Fruit fly (Drosophila melanogaster) Kc167 (cell line): ENCODE data around the gene Ilk.

Source experiments
- Myc ChIP-seq: fragments of >200 bp; optimal IDR thresholded peaks from 2 replicates; lab custom pipeline; 2017; ENCODE audit warnings: missing external identifiers
- Sin3A ChIP-seq: fragments of >200 bp; optimal IDR thresholded peaks from 2 replicates; lab custom pipeline; 2018; ENCODE audit warnings: missing external identifiers
- h ChIP-seq: fragments of >200 bp; optimal IDR thresholded peaks from 3 replicates; lab custom pipeline; 2018; ENCODE audit warnings: missing external identifiers
- insv ChIP-seq: fragments of >200 bp; optimal IDR thresholded peaks from 3 replicates; lab custom pipeline; 2018; ENCODE audit warnings: missing external identifiers
- psq ChIP-seq: fragments of >200 bp; optimal IDR thresholded peaks from 2 replicates; lab custom pipeline; 2017; ENCODE audit warnings: missing external identifiers
- ttk ChIP-seq: sonication (Bioruptor generic); optimal IDR thresholded peaks from 2 replicates; lab custom pipeline; 2017; ENCODE audit warnings: missing external identifiers

Gene Ilk

DNA sequence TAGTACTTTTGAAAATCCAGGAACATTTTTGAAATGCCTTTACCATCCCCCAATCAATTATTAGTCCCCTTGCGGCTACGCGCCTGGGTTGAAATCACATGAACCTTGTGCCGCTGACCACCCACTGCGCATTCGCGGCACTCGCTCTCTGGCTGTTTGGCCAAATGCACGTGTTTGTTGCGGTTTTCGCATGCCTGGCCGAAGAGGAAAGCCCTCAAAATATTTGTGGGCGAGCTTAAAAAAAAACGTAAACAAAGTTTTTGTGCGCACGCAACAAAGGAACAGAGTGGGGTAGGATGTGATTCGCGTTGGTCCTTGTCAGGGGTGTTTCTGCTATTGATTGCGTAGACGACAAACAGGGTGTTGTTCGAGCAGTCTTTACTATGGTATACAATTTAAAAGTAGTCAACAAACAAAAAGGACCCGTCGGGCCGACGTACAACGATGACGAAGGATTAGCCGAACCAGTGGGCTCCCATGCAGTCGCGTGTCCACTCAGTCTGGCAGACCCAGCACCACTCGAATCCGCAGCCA, 22.2 kb upstream of the Ilk start:
- TF ChIP-seq Myc (no peak), h (lab: Kevin White, UChicago) (no peak), insv (no peak), psq (lab: Kevin White, UChicago) (no peak), Sin3A (lab: Kevin White, UChicago) (no peak), ttk (no peak)

DNA sequence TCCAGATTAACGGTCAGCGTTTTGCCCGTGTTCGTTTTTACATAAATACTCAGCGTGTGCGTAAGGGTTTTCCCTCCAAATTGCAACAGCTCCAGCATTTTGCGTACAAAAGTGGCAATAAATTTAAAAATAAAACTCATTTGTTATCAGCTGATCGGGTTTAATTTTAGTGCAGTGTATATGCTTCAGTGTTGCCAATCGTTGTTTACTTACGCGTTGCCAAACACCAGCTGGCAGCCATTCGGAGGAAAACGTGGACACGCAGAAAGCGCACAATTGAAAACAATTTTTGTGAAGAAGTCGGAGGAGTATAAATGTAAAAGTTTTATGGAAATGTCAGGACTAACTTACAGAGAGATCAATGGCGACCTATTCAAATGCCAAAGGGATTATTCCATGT, 20.1 kb upstream of the Ilk start, which contains the start of the genes Targ3 and park:
Gene Targ3 (plus strand): TSS at position 269 of the 400 bp plus-strand sequence.
Gene park (minus strand): TSS at position 291 of the 400 bp plus-strand sequence.
- TF ChIP-seq h (lab: Kevin White, UChicago) (no peak), Sin3A (lab: Kevin White, UChicago) (no peak), psq (lab: Kevin White, UChicago) (no peak), insv (no peak), Myc (no peak), ttk (no peak)

DNA sequence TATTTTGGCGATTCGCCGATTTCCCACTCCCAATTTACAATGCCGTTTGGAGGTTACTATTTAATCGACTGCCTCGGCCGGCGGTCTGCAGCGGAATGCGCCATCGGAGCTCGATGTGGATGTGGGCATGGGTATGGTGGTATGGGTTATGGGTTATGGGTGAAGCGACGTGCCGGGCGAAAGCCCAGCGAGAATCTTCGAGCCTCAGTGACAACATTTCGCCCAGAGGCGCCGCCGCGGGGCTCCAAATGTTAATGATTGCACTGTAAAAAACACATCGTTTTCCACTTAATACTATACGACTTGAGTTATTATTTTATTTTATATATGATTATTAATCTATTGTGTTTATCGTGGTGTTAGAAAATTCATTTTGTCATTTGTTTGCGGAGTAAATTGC, 16.1 kb upstream of the Ilk start:
- no peak for TF ChIP-seq psq (lab: Kevin White, UChicago)
- TF ChIP-seq Sin3A (lab: Kevin White, UChicago): no peak
- TF ChIP-seq h (lab: Kevin White, UChicago): no peak
- TF ChIP-seq Myc: no peak
- no peak for TF ChIP-seq ttk
- no peak for TF ChIP-seq insv

DNA sequence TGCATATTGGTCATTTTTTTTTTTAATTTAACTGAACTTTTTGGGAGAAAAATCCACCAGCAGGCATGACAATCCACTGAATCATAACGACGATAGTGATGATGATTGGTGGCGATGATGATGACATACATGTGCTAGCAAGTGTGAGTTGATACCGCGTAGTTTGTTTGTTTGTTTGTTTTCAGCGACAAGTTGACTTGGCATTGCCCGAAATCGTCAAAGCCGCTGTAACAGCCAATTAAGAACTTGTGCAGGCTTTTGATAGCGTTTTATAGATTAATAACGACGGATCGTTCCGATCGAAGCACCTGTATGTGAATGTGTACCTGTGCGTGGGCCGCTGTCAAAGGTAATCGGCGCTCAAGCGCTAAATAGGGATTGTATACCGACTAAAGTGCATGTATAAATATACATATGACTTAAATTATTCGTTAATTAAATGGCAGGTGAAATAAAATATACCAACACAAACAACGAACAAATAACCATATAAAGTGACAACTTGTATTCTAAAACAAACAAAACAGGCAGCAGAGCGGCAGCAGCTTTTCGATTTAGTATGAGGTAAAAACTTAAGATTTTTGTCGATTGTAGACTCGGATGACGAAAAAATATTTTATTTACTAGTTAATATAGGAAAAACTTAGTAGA, 15.3 kb upstream of the Ilk start:
- TF ChIP-seq psq (lab: Kevin White, UChicago) (no peak), insv (no peak), h (lab: Kevin White, UChicago) (no peak), Sin3A (lab: Kevin White, UChicago) (no peak), Myc (no peak)

DNA sequence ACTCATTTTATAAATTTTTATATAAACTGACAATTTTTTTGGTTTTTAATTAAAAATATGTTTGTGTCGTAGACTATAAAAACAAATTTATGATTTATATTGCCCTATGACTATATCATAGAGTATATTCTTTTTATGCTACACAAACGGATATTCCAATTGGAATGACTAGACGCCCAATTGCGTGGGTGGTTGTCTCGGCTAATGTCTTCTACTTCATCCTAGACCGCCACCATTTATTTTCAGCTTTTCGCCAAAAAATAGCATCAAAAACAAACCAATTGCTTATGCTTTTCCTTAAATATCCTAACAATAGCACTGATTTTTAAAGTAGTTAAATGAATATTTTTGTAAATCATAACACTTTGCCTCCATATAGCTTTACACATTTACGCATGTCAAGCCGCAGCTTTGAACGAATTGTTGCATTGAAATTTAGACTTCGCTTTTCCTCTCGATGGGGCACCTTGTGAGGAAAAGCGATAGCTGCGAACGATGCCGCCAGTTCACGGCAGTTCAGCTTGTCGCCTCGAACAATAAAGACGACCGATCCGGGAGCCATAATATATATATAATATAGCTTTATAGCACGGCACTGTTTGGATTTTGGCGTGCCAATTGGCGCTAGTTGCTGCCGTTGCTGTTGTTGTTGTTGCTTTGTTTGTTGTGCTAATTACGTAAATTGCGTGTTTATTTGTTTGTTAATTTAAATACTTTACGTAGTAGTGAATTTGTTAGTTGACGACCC, 14.5 kb upstream of the Ilk start:
- peak; percentile 97 for TF ChIP-seq insv
- no peak for TF ChIP-seq psq (lab: Kevin White, UChicago)
- no peak for TF ChIP-seq Myc
- TF ChIP-seq Sin3A (lab: Kevin White, UChicago): no peak

DNA sequence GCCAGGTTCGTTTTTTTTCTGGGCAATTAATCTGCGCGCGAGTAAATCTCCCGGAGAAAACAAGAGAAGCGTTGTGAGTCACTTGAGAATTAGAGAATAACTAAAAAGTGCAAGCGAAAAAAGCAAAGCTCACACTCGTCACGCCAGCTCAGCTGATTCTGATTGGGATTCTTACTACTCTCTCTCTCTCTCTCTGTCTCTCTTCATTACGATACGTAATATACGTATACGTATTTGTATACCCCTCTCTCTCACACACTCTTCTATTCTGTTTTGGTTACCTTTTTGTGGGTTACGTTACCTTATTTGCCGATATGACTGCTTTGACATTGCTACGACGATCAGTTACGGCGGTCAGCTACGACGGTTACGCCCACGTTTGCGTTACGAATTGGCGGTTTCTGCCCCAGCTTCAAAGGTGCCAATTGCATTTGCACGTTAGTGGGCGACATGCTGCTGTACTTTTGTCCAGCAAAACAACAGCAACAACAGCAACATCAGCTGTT, 13.9 kb upstream of the Ilk start, which contains the start of the genes Targ1, CG10512 and Targ2:
Gene Targ1 (minus strand): TSS at position 106 of the 506 bp plus-strand sequence.
Gene CG10512 (plus strand): TSS at position 144 of the 506 bp plus-strand sequence.
Gene Targ2 (minus strand): TSS at position 456 of the 506 bp plus-strand sequence.
- TF ChIP-seq Myc: no peak
- TF ChIP-seq insv: no peak
- TF ChIP-seq Sin3A (lab: Kevin White, UChicago): no peak
- TF ChIP-seq ttk: no peak
- no peak for TF ChIP-seq psq (lab: Kevin White, UChicago)
- no peak for TF ChIP-seq h (lab: Kevin White, UChicago)

DNA sequence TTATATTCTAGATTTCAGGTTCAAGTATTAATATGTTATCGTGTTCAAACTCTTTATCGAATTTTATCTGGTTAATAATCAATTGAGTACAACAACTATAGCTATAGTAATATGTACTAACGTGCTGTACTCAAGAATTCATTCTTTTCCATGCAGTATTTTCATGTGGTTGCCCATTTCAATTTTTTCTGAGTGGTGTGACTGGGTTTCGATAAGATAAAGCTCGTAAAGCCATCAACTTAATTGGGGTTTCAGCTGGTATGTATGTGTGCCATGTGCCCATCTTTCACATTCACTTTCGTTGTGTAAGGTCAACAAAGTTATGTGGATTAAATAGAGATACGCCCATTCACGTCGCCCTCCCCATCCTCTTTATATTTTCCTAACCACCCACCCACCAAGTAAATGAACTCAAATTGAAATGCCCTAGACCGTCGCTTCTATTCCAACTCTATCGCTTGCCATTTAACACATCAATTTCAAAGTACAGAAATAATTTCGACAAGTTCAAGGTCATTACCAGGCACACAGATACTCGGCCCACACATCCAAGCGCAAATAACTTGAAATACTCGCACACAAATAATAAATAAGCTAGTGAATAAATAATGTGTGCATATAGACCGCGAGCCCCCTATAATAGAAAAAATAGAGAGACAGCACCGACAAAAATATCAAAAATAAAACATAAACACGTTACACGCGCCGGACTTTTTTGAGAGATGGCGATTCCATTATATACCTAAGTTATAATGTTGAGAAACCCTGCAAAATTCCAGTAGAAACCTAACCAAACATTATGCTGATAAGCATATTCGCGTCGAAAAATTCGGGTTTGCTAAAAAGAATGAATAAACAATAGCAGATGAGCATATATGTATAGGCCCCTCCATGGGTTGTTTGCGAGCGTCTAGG, 11.9 kb upstream of the Ilk start:
- TF ChIP-seq ttk: no peak
- no peak for TF ChIP-seq psq (lab: Kevin White, UChicago)
- no peak for TF ChIP-seq Myc
- no peak for TF ChIP-seq insv
- TF ChIP-seq Sin3A (lab: Kevin White, UChicago): no peak
- TF ChIP-seq h (lab: Kevin White, UChicago): no peak

DNA sequence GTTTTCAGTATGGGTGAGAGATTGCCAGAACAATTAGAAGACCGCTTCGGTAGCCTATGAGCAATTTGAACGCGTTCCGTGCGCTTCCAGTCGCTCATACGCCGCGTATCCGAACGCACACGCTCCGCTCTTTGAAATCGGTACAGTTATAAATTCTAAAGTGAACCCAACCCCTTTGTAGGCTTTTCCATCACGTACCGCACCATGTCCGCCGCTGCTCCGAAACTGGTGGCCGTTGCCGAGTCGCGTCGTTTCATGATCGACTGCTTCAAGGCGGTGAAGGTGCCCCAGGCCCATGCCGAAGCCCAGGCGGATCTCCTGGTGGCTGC, 11.2 kb upstream of the Ilk start:
- TF ChIP-seq Sin3A (lab: Kevin White, UChicago) (no peak), h (lab: Kevin White, UChicago) (no peak), Myc (no peak), insv (no peak), ttk (no peak), psq (lab: Kevin White, UChicago) (no peak)

DNA sequence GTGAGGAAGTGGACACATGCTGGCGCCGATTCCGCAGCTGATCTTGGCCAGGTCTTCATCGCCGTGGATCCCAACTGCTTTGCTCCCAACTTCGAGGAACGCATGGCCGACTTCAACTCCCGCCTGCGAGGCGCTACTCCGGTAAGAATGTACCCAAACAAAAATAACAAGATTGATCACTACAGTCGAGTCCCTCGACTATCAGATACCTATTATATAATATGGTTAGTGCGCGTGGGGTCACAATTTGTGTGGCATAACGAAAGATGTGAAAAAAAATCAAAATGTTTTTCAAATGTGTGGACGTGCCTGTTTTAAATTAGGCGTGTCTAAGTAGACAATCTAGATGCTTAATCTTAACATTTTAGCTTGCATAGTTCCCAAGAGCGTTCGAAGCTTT, 10.2 kb upstream of the Ilk start:
- no peak for TF ChIP-seq insv
- no peak for TF ChIP-seq ttk
- TF ChIP-seq psq (lab: Kevin White, UChicago): no peak
- TF ChIP-seq h (lab: Kevin White, UChicago): no peak
- TF ChIP-seq Sin3A (lab: Kevin White, UChicago): no peak
- TF ChIP-seq Myc: no peak

DNA sequence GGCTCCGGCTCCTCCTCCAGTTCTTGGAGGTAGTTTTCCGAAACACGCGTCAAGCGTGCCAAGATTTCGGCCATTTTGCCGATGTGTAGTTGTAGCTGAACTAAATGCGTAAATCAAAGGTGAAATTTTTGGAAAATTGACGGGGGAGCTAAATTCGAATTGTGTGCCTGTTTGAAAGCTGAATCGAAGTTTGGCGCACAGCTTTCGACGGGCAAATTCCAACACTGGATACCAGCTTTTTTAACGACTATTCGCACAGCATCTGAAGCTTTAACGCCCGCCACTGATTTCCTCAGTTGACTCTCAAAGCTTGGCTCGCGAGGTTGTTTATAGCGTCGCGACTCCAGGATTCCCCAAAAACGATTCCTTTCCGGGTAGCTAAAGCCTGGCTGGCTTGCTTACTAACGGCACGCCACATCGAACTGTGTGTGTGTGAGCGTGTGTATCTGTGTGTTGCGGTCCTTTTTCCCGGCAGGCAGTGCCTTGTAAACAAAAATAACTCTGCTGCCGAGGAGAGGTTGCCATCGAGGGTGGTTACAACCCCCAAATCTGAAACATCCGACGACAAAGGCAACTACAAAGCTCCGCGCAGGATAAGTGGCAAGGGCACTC, 6.7 kb upstream of the Ilk start, which contains the start of the genes CG10510 and CG10508:
Gene CG10510 (minus strand): TSS at position 164 of the 612 bp plus-strand sequence.
Gene CG10508 (plus strand): TSS at position 295 of the 612 bp plus-strand sequence.
- no peak for TF ChIP-seq Sin3A (lab: Kevin White, UChicago)
- no peak for TF ChIP-seq insv
- TF ChIP-seq psq (lab: Kevin White, UChicago): no peak
- TF ChIP-seq Myc: no peak

DNA sequence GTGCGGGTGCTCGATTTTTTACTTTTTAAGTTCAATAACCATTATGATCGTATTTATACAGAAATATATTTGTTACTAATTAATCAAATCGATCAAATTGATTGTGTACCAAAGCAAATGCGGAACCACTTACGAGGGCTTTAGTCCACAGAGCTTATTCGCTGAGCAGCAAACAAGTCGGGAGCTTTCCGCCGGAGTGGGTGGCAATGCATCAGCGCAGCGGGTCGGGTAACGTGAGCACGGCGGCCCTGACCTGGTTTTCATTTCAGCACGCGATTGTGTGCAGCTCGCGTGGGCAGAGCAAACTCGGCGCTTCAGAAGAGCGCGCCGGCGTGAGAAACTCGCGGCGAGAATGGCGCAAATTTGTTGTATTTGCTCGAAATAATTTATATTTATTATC, 2.5 kb downstream of the Ilk start:
- TF ChIP-seq Myc (no peak), Sin3A (lab: Kevin White, UChicago) (no peak), insv (no peak), h (lab: Kevin White, UChicago) (no peak), ttk (no peak), psq (lab: Kevin White, UChicago) (no peak)
